Fruit fly (Drosophila melanogaster) whole organism, wandering third instar larva: ENCODE data around the gene CG13082.

Source experiments
- Abd-B ChIP-seq: fragments of >200 bp; optimal IDR thresholded peaks from 2 replicates; lab custom pipeline; 2017; ENCODE audit warnings: missing biosample characterization, missing genetic modification characterization
- CG32264 ChIP-seq: fragments of 200-800 bp; sonication (Bioruptor generic); optimal IDR thresholded peaks from 2 replicates; lab custom pipeline; 2016; ENCODE audit warnings: missing biosample characterization, missing genetic modification characterization
- CG9705 ChIP-seq: fragments of 200-800 bp; sonication (Bioruptor generic); optimal IDR thresholded peaks from 2 replicates; lab custom pipeline; 2018; ENCODE audit warnings: missing biosample characterization, mild to moderate bottlenecking, missing genetic modification characterization
- CrebA ChIP-seq: fragments of 200-800 bp; sonication (Bioruptor generic); optimal IDR thresholded peaks from 2 replicates; lab custom pipeline; 2016; ENCODE audit warnings: missing biosample characterization, mild to moderate bottlenecking, missing genetic modification characterization, borderline replicate concordance
- Dfd ChIP-seq: fragments of >200 bp; optimal IDR thresholded peaks from 2 replicates; lab custom pipeline; 2017; ENCODE audit warnings: missing biosample characterization, missing genetic modification characterization
- Dif ChIP-seq: fragments of 200-275, 200-300 bp; sonication (Bioruptor generic); optimal IDR thresholded peaks from 2 replicates; lab custom pipeline; 2018; ENCODE audit warnings: missing biosample characterization, missing genetic modification characterization; ENCODE audit not compliant: partially characterized antibody
- GATAd ChIP-seq: sonication (Bioruptor generic); optimal IDR thresholded peaks from 2 replicates; lab custom pipeline; 2016; ENCODE audit warnings: missing biosample characterization, missing genetic modification characterization
- HLH106 ChIP-seq: fragments of 200-800 bp; optimal IDR thresholded peaks from 3 replicates; lab custom pipeline; 2019; ENCODE audit warnings: missing biosample characterization, mild to moderate bottlenecking, missing genetic modification characterization, moderate library complexity
- Hnf4 ChIP-seq: fragments of 200-800 bp; sonication (Bioruptor generic); optimal IDR thresholded peaks from 2 replicates; lab custom pipeline; 2016; ENCODE audit warnings: missing biosample characterization, mild to moderate bottlenecking, missing genetic modification characterization
- Hr78 ChIP-seq: fragments of >200 bp; optimal IDR thresholded peaks from 2 replicates; lab custom pipeline; 2017; ENCODE audit warnings: missing biosample characterization, missing genetic modification characterization
- Hr83 ChIP-seq: fragments of 200-300 bp; sonication (Bioruptor generic); optimal IDR thresholded peaks from 2 replicates; lab custom pipeline; 2016; ENCODE audit warnings: missing biosample characterization, mild to moderate bottlenecking, missing genetic modification characterization, moderate library complexity; ENCODE audit not compliant: poor library complexity, severe bottlenecking
- Jra ChIP-seq: sonication (Bioruptor generic); optimal IDR thresholded peaks from 2 replicates; lab custom pipeline; 2016; ENCODE audit warnings: missing biosample characterization, missing genetic modification characterization
- Mio ChIP-seq: sonication (Bioruptor generic); optimal IDR thresholded peaks from 2 replicates; lab custom pipeline; 2016; ENCODE audit warnings: missing biosample characterization, missing genetic modification characterization
- Myc ChIP-seq: fragments of >200 bp; optimal IDR thresholded peaks from 2 replicates; lab custom pipeline; 2017
- N ChIP-seq: fragments of >200 bp; optimal IDR thresholded peaks from 2 replicates; lab custom pipeline; 2018; ENCODE audit warnings: missing biosample characterization, missing external identifiers, missing genetic modification characterization
- OdsH ChIP-seq: fragments of 200-800 bp; sonication (Bioruptor generic); optimal IDR thresholded peaks from 2 replicates; lab custom pipeline; 2016; ENCODE audit warnings: missing biosample characterization, mild to moderate bottlenecking, missing genetic modification characterization
- Rel ChIP-seq, 2 experiments: fragments of 200-800 bp; sonication (Bioruptor generic) in 1 of 2; optimal IDR thresholded peaks; 2 replicates in 1 of 2; 3 replicates in 1 of 2; lab custom pipeline; 2016 to 2019; ENCODE audit warnings: mild to moderate bottlenecking in 2 of 2, missing biosample characterization in 2 of 2, missing genetic modification characterization in 2 of 2, moderate library complexity in 1 of 2
- Sp1 ChIP-seq: fragments of 200-800 bp; sonication (Bioruptor generic); optimal IDR thresholded peaks from 3 replicates; lab custom pipeline; 2019; ENCODE audit warnings: missing biosample characterization, mild to moderate bottlenecking, missing genetic modification characterization, moderate library complexity
- Vsx2 ChIP-seq: fragments of 200-300, 225-300 bp; sonication (Bioruptor generic); optimal IDR thresholded peaks from 2 replicates; lab custom pipeline; 2018; ENCODE audit warnings: missing biosample characterization, missing genetic modification characterization; ENCODE audit not compliant: partially characterized antibody
- br ChIP-seq: fragments of 200-800 bp; sonication (Bioruptor generic); optimal IDR thresholded peaks from 2 replicates; lab custom pipeline; 2016; ENCODE audit warnings: missing biosample characterization, missing genetic modification characterization
- brk ChIP-seq: fragments of 200-800 bp; sonication (Bioruptor generic); optimal IDR thresholded peaks from 2 replicates; lab custom pipeline; 2016; ENCODE audit warnings: missing biosample characterization, mild to moderate bottlenecking, missing genetic modification characterization
- dl ChIP-seq, 2 experiments: fragments of 175-275, 200-275 bp in 1 of 2; fragments of 200-275 bp in 1 of 2; sonication (Bioruptor generic); optimal IDR thresholded peaks; lab custom pipeline; 2018; ENCODE audit warnings: mild to moderate bottlenecking in 2 of 2, missing biosample characterization in 2 of 2, missing genetic modification characterization in 2 of 2, moderate library complexity in 2 of 2; ENCODE audit not compliant: partially characterized antibody in 2 of 2, insufficient read depth in 1 of 2
- dmrt93B ChIP-seq: fragments of 200-800 bp; sonication (Bioruptor generic); optimal IDR thresholded peaks from 2 replicates; lab custom pipeline; 2018; ENCODE audit warnings: missing biosample characterization, mild to moderate bottlenecking, missing genetic modification characterization
- dsf ChIP-seq: sonication (Bioruptor generic); optimal IDR thresholded peaks from 2 replicates; lab custom pipeline; 2016; ENCODE audit warnings: missing biosample characterization, missing genetic modification characterization, borderline replicate concordance
- ey ChIP-seq: fragments of 200-800 bp; sonication (Bioruptor generic); optimal IDR thresholded peaks from 2 replicates; lab custom pipeline; 2016; ENCODE audit warnings: missing biosample characterization, missing genetic modification characterization
- foxo ChIP-seq, 2 experiments: fragments of 200-800 bp; sonication (Bioruptor generic); optimal IDR thresholded peaks; 2 replicates in 1 of 2; 3 replicates in 1 of 2; lab custom pipeline; 2016 to 2017; ENCODE audit warnings: missing biosample characterization in 2 of 2, missing genetic modification characterization in 2 of 2
- fru ChIP-seq: fragments of 200-800 bp; sonication (Bioruptor generic); optimal IDR thresholded peaks from 3 replicates; lab custom pipeline; 2016; ENCODE audit warnings: missing biosample characterization, mild to moderate bottlenecking, missing genetic modification characterization
- h ChIP-seq: fragments of 200-800 bp; sonication (Bioruptor generic); optimal IDR thresholded peaks from 3 replicates; lab custom pipeline; 2016; ENCODE audit warnings: missing biosample characterization, mild to moderate bottlenecking, missing genetic modification characterization
- jim ChIP-seq: fragments of 175-275, 200-325 bp; sonication (Bioruptor generic); optimal IDR thresholded peaks from 2 replicates; lab custom pipeline; 2016; ENCODE audit warnings: missing biosample characterization, mild to moderate bottlenecking, missing genetic modification characterization
- lola ChIP-seq: fragments of >200 bp; optimal IDR thresholded peaks from 2 replicates; lab custom pipeline; 2017; ENCODE audit warnings: missing biosample characterization, missing genetic modification characterization
- pan ChIP-seq: fragments of >200 bp; optimal IDR thresholded peaks from 2 replicates; lab custom pipeline; 2017
- psq ChIP-seq: fragments of 200-800 bp; sonication (Bioruptor generic); optimal IDR thresholded peaks from 3 replicates; lab custom pipeline; 2017; ENCODE audit warnings: missing biosample characterization, mild to moderate bottlenecking, missing genetic modification characterization, moderate library complexity
- rgr ChIP-seq: fragments of 200-800 bp; sonication (Bioruptor generic); optimal IDR thresholded peaks from 3 replicates; lab custom pipeline; 2016; ENCODE audit warnings: missing biosample characterization, mild to moderate bottlenecking, missing genetic modification characterization
- sage ChIP-seq: fragments of 200-800 bp; sonication (Bioruptor generic); optimal IDR thresholded peaks from 2 replicates; lab custom pipeline; 2016; ENCODE audit warnings: missing biosample characterization, mild to moderate bottlenecking, missing genetic modification characterization
- sv ChIP-seq: fragments of 200-800 bp; sonication (Bioruptor generic); optimal IDR thresholded peaks from 3 replicates; lab custom pipeline; 2016; ENCODE audit warnings: missing biosample characterization, missing genetic modification characterization
- tai ChIP-seq: sonication (Bioruptor generic); optimal IDR thresholded peaks from 2 replicates; lab custom pipeline; 2016; ENCODE audit warnings: missing biosample characterization, missing genetic modification characterization
- usp ChIP-seq: fragments of >200 bp; optimal IDR thresholded peaks from 2 replicates; lab custom pipeline; 2017; ENCODE audit warnings: missing biosample characterization, missing genetic modification characterization
- woc ChIP-seq: sonication (Bioruptor generic); optimal IDR thresholded peaks from 2 replicates; lab custom pipeline; 2016; ENCODE audit warnings: missing biosample characterization, mild to moderate bottlenecking, missing genetic modification characterization

CG13082 gene

dm6 chr2L:19537779-19538456 is at the start of gene CG13082:
TSS of gene CG13082 (plus strand) at chr2L:19538425.
- TF ChIP-seq tai (GFP tag; lab: Kevin White, UChicago) (no peak), fru (GFP tag; lab: Kevin White, UChicago) (peak; percentile 91), CG9705 (GFP tag; lab: Kevin White, UChicago) (peak; percentile 73), Abd-B (GFP tag; lab: Kevin White, UChicago) (no peak), brk (peak; percentile 20), Rel (GFP tag; optimal IDR thresholded peaks at IDR 0.05; lab: Kevin White, UChicago) (no peak), Rel (tag; optimal IDR thresholded peaks at IDR 0.05; lab: Kevin White, UChicago) (peak; percentile 58), Hr83 (GFP tag; lab: Kevin White, UChicago) (peak; percentile 12), Mio (GFP tag; lab: Kevin White, UChicago) (no peak), N (GFP tag; lab: Kevin White, UChicago) (no peak), Myc (lab: Kevin White, UChicago) (no peak), CrebA (no peak), Dif (no peak), rgr (GFP tag; lab: Kevin White, UChicago) (peak; percentile 84), Dfd (GFP tag; lab: Kevin White, UChicago) (no peak), sage (GFP tag; lab: Kevin White, UChicago) (peak; percentile 29), OdsH (GFP tag; lab: Kevin White, UChicago) (peak; percentile 82), ey (GFP tag; lab: Kevin White, UChicago) (peak; percentile 85), br (GFP tag; lab: Kevin White, UChicago) (peak; percentile 87), Hnf4 (GFP tag; lab: Kevin White, UChicago) (peak; percentile 80), GATAd (GFP tag; lab: Kevin White, UChicago) (no peak), jim (GFP tag; lab: Kevin White, UChicago) (no peak), Sp1 (peak; percentile 88), dmrt93B (GFP tag; lab: Kevin White, UChicago) (peak; percentile 75), h (peak; percentile 92), Hr78 (GFP tag; lab: Kevin White, UChicago) (no peak), psq (GFP tag; lab: Kevin White, UChicago) (peak; percentile 88), woc (peak; percentile 74), dsf (GFP tag; lab: Kevin White, UChicago) (peak; percentile 44), Jra (GFP tag; lab: Kevin White, UChicago) (peak; percentile 42), pan (lab: Kevin White, UChicago) (no peak), sv (no peak), HLH106 (tag; lab: Kevin White, UChicago) (peak; percentile 87), foxo (GFP tag; optimal IDR thresholded peaks at IDR 0.05; lab: Kevin White, UChicago) (peak in 1 of 2 experiments; percentile 90), dl (GFP tag; optimal IDR thresholded peaks at IDR 0.05; lab: Kevin White, UChicago; ENCODE audit: insufficient read depth in 1 of 2, partially characterized antibody in 2 of 2) (no peak), lola (GFP tag; lab: Kevin White, UChicago) (no peak), CG32264 (peak; percentile 65), usp (GFP tag; lab: Kevin White, UChicago) (no peak), Vsx2 (GFP tag; lab: Kevin White, UChicago) (no peak)

dm6 chr2L:19489997-19490461 is 48.2 kb upstream of the CG13082 start, which contains the start of the genes CG10194 and CG18094:
TSS of gene CG10194 (minus strand) at chr2L:19490104.
TSS of gene CG18094 (plus strand) at chr2L:19490262.
- TF ChIP-seq Dfd (GFP tag; lab: Kevin White, UChicago) (no peak), GATAd (GFP tag; lab: Kevin White, UChicago) (no peak), h (peak; percentile 77), sage (GFP tag; lab: Kevin White, UChicago) (no peak), HLH106 (tag; lab: Kevin White, UChicago) (peak; percentile 51), Sp1 (peak; percentile 51), OdsH (GFP tag; lab: Kevin White, UChicago) (peak; percentile 74), usp (GFP tag; lab: Kevin White, UChicago) (no peak), rgr (GFP tag; lab: Kevin White, UChicago) (peak; percentile 83), CG9705 (GFP tag; lab: Kevin White, UChicago) (no peak), psq (GFP tag; lab: Kevin White, UChicago) (peak; percentile 58), sv (no peak), Hr83 (GFP tag; lab: Kevin White, UChicago) (peak; percentile 3), Mio (GFP tag; lab: Kevin White, UChicago) (no peak), Hnf4 (GFP tag; lab: Kevin White, UChicago) (no peak), foxo (GFP tag; optimal IDR thresholded peaks at IDR 0.05; lab: Kevin White, UChicago) (peak in 1 of 2 experiments; percentile 73), pan (lab: Kevin White, UChicago) (no peak), Abd-B (GFP tag; lab: Kevin White, UChicago) (no peak), ey (GFP tag; lab: Kevin White, UChicago) (peak; percentile 43), woc (no peak), Myc (lab: Kevin White, UChicago) (no peak), Jra (GFP tag; lab: Kevin White, UChicago) (no peak), Vsx2 (GFP tag; lab: Kevin White, UChicago) (no peak)
- TF ChIP-seq, all 38 proteins: peak for 9
